Fruit fly (Drosophila melanogaster): ENCODE results near the gene odd.

- peak; percentile 86 for TF ChIP-seq kay (GFP tag; ENCODE audit: borderline replicate concordance)
- TF ChIP-seq pad (GFP tag; optimal IDR thresholded peaks at IDR 0.05) = peak; percentile 5
- no peak for TF ChIP-seq CG14711 (tag; optimal IDR thresholded peaks at IDR 0.05)
These were observed 22.3 kb upstream of the odd start for dm6 chr2L:3628819-3629218.

All from whole organism, adult.